Fruit fly (Drosophila melanogaster) whole organism, embryonic: ENCODE measurements around the gene LpR2.
A peak's percentile ranks its signal among the peaks of the same experiment; 100 is the strongest.

Experiments used
- Ada2b ChIP-seq: fragments of 200-800 bp; sonication (Bioruptor generic); IDR thresholded peaks from 2 replicates; pipeline ENCODE4 v1.3.6; 2022; ENCODE audit warnings: missing biosample characterization, missing genetic modification characterization
- Adf1 ChIP-seq: fragments of 200-800 bp; sonication (Bioruptor generic); IDR thresholded peaks from 2 replicates; pipeline ENCODE4 v1.3.6; 2022; ENCODE audit warnings: missing biosample characterization, missing genetic modification characterization
- Atf6 ChIP-seq: fragments of 200-800 bp; sonication (Bioruptor generic); IDR thresholded peaks from 2 replicates; pipeline ENCODE4 v1.3.6; 2022; ENCODE audit warnings: missing biosample characterization, missing genetic modification characterization
- B-H2 ChIP-seq: fragments of 200-800 bp; sonication (Bioruptor generic); optimal IDR thresholded peaks from 2 replicates; lab custom pipeline; 2018; ENCODE audit warnings: missing biosample characterization, mild to moderate bottlenecking, missing genetic modification characterization
- CG10147 ChIP-seq: fragments of 200-800 bp; sonication (Bioruptor generic); optimal IDR thresholded peaks from 2 replicates; lab custom pipeline; 2019; ENCODE audit warnings: missing biosample characterization, mild to moderate bottlenecking, missing genetic modification characterization, moderate library complexity
- CG10565 ChIP-seq: fragments of 200-800 bp; sonication (Bioruptor generic); optimal IDR thresholded peaks from 3 replicates; lab custom pipeline; 2016; ENCODE audit warnings: missing biosample characterization, mild to moderate bottlenecking, missing genetic modification characterization
- CG11085 ChIP-seq: fragments of 200-800 bp; sonication (Bioruptor generic); IDR thresholded peaks from 2 replicates; pipeline ENCODE4 v1.3.6; 2022; ENCODE audit warnings: missing biosample characterization, missing genetic modification characterization
- CG11398 ChIP-seq: fragments of 200-800 bp; sonication (Bioruptor generic); optimal IDR thresholded peaks from 2 replicates; lab custom pipeline; 2016; ENCODE audit warnings: missing biosample characterization, missing genetic modification characterization
- CG13424 ChIP-seq: fragments of 200-800 bp; sonication (Bioruptor generic); optimal IDR thresholded peaks from 2 replicates; lab custom pipeline; 2019; ENCODE audit warnings: missing biosample characterization, mild to moderate bottlenecking, missing genetic modification characterization, moderate library complexity
- CG1603 ChIP-seq: fragments of 200-800 bp; sonication (Bioruptor generic); optimal IDR thresholded peaks from 2 replicates; lab custom pipeline; 2019; ENCODE audit warnings: missing biosample characterization, mild to moderate bottlenecking, missing genetic modification characterization, moderate library complexity
- CG2712 ChIP-seq: fragments of 200-800 bp; optimal IDR thresholded peaks from 3 replicates; lab custom pipeline; 2019; ENCODE audit warnings: missing biosample characterization, mild to moderate bottlenecking, missing genetic modification characterization, moderate library complexity
- CG2875 ChIP-seq: fragments of 200-800 bp; sonication (Bioruptor generic); optimal IDR thresholded peaks from 2 replicates; lab custom pipeline; 2017; ENCODE audit warnings: missing biosample characterization, mild to moderate bottlenecking, missing genetic modification characterization, missing genetic modification reagents
- CG31365 ChIP-seq: fragments of 200-800 bp; sonication (Bioruptor generic); optimal IDR thresholded peaks from 2 replicates; lab custom pipeline; 2018; ENCODE audit warnings: missing biosample characterization, mild to moderate bottlenecking, missing genetic modification characterization
- CG31441 ChIP-seq: fragments of 200-800 bp; sonication (Bioruptor generic); IDR thresholded peaks from 2 replicates; pipeline ENCODE4 v1.3.6; 2022; ENCODE audit warnings: missing biosample characterization, missing genetic modification characterization
- CG3163 ChIP-seq: fragments of 200-800 bp; sonication (Bioruptor generic); optimal IDR thresholded peaks from 3 replicates; lab custom pipeline; 2016; ENCODE audit warnings: missing biosample characterization, missing genetic modification characterization
- CG32532 ChIP-seq: fragments of 200-800 bp; sonication (Bioruptor generic); IDR thresholded peaks from 2 replicates; pipeline ENCODE4 v1.3.6; 2022; ENCODE audit warnings: missing biosample characterization, missing genetic modification characterization
- CG34224 ChIP-seq: fragments of 200-800 bp; sonication (Bioruptor generic); IDR thresholded peaks from 3 replicates; pipeline ENCODE4 v1.3.6; 2022; ENCODE audit warnings: missing biosample characterization, missing genetic modification characterization; ENCODE audit not compliant: partially characterized antibody
- CG34376 ChIP-seq: fragments of 200-800 bp; sonication (Bioruptor generic); optimal IDR thresholded peaks from 2 replicates; lab custom pipeline; 2018; ENCODE audit warnings: missing biosample characterization, mild to moderate bottlenecking, missing genetic modification characterization
- CG4424 ChIP-seq: fragments of 200-800 bp; sonication (Bioruptor generic); optimal IDR thresholded peaks from 3 replicates; lab custom pipeline; 2016; ENCODE audit warnings: missing biosample characterization, missing genetic modification characterization
- CG7357 ChIP-seq: fragments of 200-800 bp; sonication (Bioruptor generic); IDR thresholded peaks from 3 replicates; pipeline ENCODE4 v1.3.6; 2022; ENCODE audit warnings: missing biosample characterization, missing genetic modification characterization
- CG8290 ChIP-seq, 3 experiments: fragments of 200-800 bp; sonication (Bioruptor generic); optimal IDR thresholded peaks; 2 replicates each; lab custom pipeline; 2016 to 2019; ENCODE audit warnings: missing biosample characterization in 3 of 3, missing genetic modification characterization in 3 of 3, mild to moderate bottlenecking in 2 of 3, moderate library complexity in 1 of 3
- CG9215 ChIP-seq: fragments of 200-800 bp; sonication (Bioruptor generic); IDR thresholded peaks from 2 replicates; pipeline ENCODE4 v1.3.6; 2022; ENCODE audit warnings: missing biosample characterization, missing genetic modification characterization
- CTCF ChIP-seq: fragments of 200-800 bp; sonication (Bioruptor generic); optimal IDR thresholded peaks from 2 replicates; lab custom pipeline; 2017; ENCODE audit warnings: missing biosample characterization, mild to moderate bottlenecking, missing genetic modification characterization, moderate library complexity
- Deaf1 ChIP-seq: fragments of 200-800 bp; optimal IDR thresholded peaks from 3 replicates; lab custom pipeline; 2019; ENCODE audit warnings: missing biosample characterization, mild to moderate bottlenecking, missing genetic modification characterization, moderate library complexity
- Dll ChIP-seq: fragments of 200-800 bp; sonication (Bioruptor generic); IDR thresholded peaks from 4 replicates; pipeline ENCODE4 v1.3.6; 2022; ENCODE audit warnings: missing biosample characterization, missing genetic modification characterization; ENCODE audit not compliant: partially characterized antibody
- E2f1 ChIP-seq: fragments of 200-800 bp; sonication (Bioruptor generic); IDR thresholded peaks from 2 replicates; pipeline ENCODE4 v1.3.6; 2022; ENCODE audit warnings: missing biosample characterization, missing genetic modification characterization
- ERR ChIP-seq: fragments of 200-800 bp; sonication (Bioruptor generic); optimal IDR thresholded peaks from 2 replicates; lab custom pipeline; 2016; ENCODE audit warnings: missing biosample characterization, missing genetic modification characterization
- H2.0 ChIP-seq: fragments of 200-800 bp; sonication (Bioruptor generic); IDR thresholded peaks from 2 replicates; pipeline ENCODE4 v1.3.6; 2022; ENCODE audit warnings: missing biosample characterization, missing genetic modification characterization
- Hey ChIP-seq: fragments of 200-800 bp; sonication (Bioruptor generic); optimal IDR thresholded peaks from 3 replicates; lab custom pipeline; 2018; ENCODE audit warnings: missing biosample characterization, mild to moderate bottlenecking, missing genetic modification characterization
- Hr39 ChIP-seq: fragments of >200 bp; optimal IDR thresholded peaks from 2 replicates; lab custom pipeline; 2017
- az2 ChIP-seq: fragments of 200-800 bp; sonication (Bioruptor generic); optimal IDR thresholded peaks from 3 replicates; lab custom pipeline; 2016; ENCODE audit warnings: missing biosample characterization, missing genetic modification characterization
- ci ChIP-seq: fragments of 200-800 bp; sonication (Bioruptor generic); IDR thresholded peaks from 3 replicates; pipeline ENCODE4 v1.3.6; 2022; ENCODE audit warnings: missing biosample characterization, missing genetic modification characterization
- dm ChIP-seq: fragments of 200-800 bp; sonication (Bioruptor generic); optimal IDR thresholded peaks from 3 replicates; lab custom pipeline; 2016; ENCODE audit warnings: missing biosample characterization, missing genetic modification characterization
- hbn ChIP-seq: fragments of 200-800 bp; sonication (Bioruptor generic); IDR thresholded peaks from 2 replicates; pipeline ENCODE4 v1.3.6; 2022; ENCODE audit warnings: missing biosample characterization, missing genetic modification characterization; ENCODE audit not compliant: partially characterized antibody
- hkb ChIP-seq, 2 experiments: fragments of 200-800 bp in 1 of 2; fragments of >200 bp in 1 of 2; sonication (Bioruptor generic) in 1 of 2; IDR thresholded peaks in 1 of 2; optimal IDR thresholded peaks in 1 of 2; 2 replicates each; pipeline versions ENCODE4 v1.3.6 to Lab custom; 2017 to 2022; ENCODE audit warnings: missing biosample characterization in 1 of 2, missing genetic modification characterization in 1 of 2
- inv ChIP-seq: fragments of 200-800 bp; sonication (Bioruptor generic); IDR thresholded peaks from 2 replicates; pipeline ENCODE4 v1.3.6; 2022; ENCODE audit warnings: missing biosample characterization, missing genetic modification characterization; ENCODE audit not compliant: partially characterized antibody
- kni ChIP-seq: fragments of 200-800 bp; sonication (Bioruptor generic); optimal IDR thresholded peaks from 3 replicates; lab custom pipeline; 2017; ENCODE audit warnings: mild to moderate bottlenecking, missing biosample characterization, missing genetic modification reagents, missing genetic modification characterization
- maf-S ChIP-seq: fragments of 200-800 bp; sonication (Bioruptor generic); optimal IDR thresholded peaks from 2 replicates; lab custom pipeline; 2016; ENCODE audit warnings: missing biosample characterization, missing genetic modification characterization
- nerfin-2 ChIP-seq: fragments of 200-800 bp; sonication (Bioruptor generic); IDR thresholded peaks from 2 replicates; pipeline ENCODE4 v1.3.6; 2022; ENCODE audit warnings: missing biosample characterization, missing genetic modification characterization; ENCODE audit not compliant: partially characterized antibody
- odd ChIP-seq: fragments of 200-800 bp; sonication (Bioruptor generic); optimal IDR thresholded peaks from 2 replicates; lab custom pipeline; 2017; ENCODE audit warnings: missing biosample characterization, mild to moderate bottlenecking, missing genetic modification characterization
- org-1 ChIP-seq: fragments of 200-800 bp; sonication (Bioruptor generic); optimal IDR thresholded peaks from 2 replicates; lab custom pipeline; 2017; ENCODE audit warnings: missing biosample characterization, missing genetic modification characterization
- pan ChIP-seq, 4 experiments: fragments of >200 bp in 3 of 4; fragments of 200-800 bp in 1 of 4; sonication (Bioruptor generic) in 1 of 4; optimal IDR thresholded peaks in 3 of 4; IDR thresholded peaks in 1 of 4; 2 replicates each; pipeline versions ENCODE4 v1.3.6 to Lab custom; 2017 to 2022; ENCODE audit warnings: missing biosample characterization in 2 of 4, missing genetic modification characterization in 2 of 4, mixed read lengths in 1 of 4
- pita ChIP-seq: fragments of 200-800 bp; sonication (Bioruptor generic); optimal IDR thresholded peaks from 2 replicates; lab custom pipeline; 2017; ENCODE audit warnings: missing biosample characterization, mild to moderate bottlenecking, missing genetic modification characterization
- prd ChIP-seq, 3 experiments: fragments of >200 bp in 2 of 3; fragments of 200-800 bp in 1 of 3; sonication (Bioruptor generic) in 1 of 3; optimal IDR thresholded peaks in 2 of 3; IDR thresholded peaks in 1 of 3; 2 replicates in 2 of 3; 3 replicates in 1 of 3; pipeline versions ENCODE4 v1.3.6 to Lab custom; 2017 to 2022; ENCODE audit warnings: missing biosample characterization in 1 of 3, missing genetic modification characterization in 1 of 3
- sens-2 ChIP-seq: fragments of 200-800 bp; sonication (Bioruptor generic); IDR thresholded peaks from 2 replicates; pipeline ENCODE4 v1.3.6; 2022; ENCODE audit warnings: missing biosample characterization, missing genetic modification characterization
- slbo ChIP-seq: fragments of 200-800 bp; sonication (Bioruptor generic); IDR thresholded peaks from 2 replicates; pipeline ENCODE4 v1.3.6; 2022; ENCODE audit warnings: missing biosample characterization, missing genetic modification characterization
- sna ChIP-seq: fragments of 200-800 bp; sonication (Bioruptor generic); IDR thresholded peaks from 2 replicates; pipeline ENCODE4 v1.3.6; 2022; ENCODE audit warnings: missing biosample characterization, missing genetic modification characterization; ENCODE audit not compliant: partially characterized antibody
- tio ChIP-seq: fragments of 200-800 bp; sonication (Bioruptor generic); optimal IDR thresholded peaks from 2 replicates; lab custom pipeline; 2017; ENCODE audit warnings: missing biosample characterization, missing genetic modification characterization, inconsistent platforms
- zen ChIP-seq: fragments of 200-800 bp; sonication (Bioruptor generic); optimal IDR thresholded peaks from 3 replicates; lab custom pipeline; 2018; ENCODE audit warnings: missing biosample characterization, mild to moderate bottlenecking, missing genetic modification characterization, moderate library complexity
- zfh1 ChIP-seq: fragments of 200-800 bp; sonication (Bioruptor generic); IDR thresholded peaks from 3 replicates; pipeline ENCODE4 v1.3.6; 2022; ENCODE audit warnings: missing biosample characterization, missing genetic modification characterization

LpR2 gene

DNA sequence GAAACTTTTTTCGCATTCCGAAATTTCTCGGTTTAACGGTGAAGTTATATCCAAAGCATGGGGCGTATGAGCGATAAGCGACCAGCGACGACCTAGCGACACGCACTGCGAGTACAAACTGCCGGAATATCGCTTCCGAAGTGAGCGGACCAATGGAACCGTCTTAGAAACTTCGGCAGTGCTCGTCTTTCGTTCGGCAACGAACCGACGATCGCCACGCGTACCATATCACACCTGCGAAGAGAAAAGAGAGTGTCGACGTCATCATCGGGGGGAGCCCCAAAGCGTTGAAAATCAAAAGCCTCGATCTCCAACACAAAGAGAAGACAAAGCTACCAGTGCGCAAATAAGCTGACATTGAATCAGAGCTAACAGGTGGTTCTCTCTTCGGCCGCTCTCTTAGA lies at the start of gene LpR2 (continued):
- TF ChIP-seq slbo (GFP tag; lab: Robert Waterston, UW) (0 out of 2 replicates have a peak, but pooled peaks have one; percentile 3), kni (GFP tag; lab: Kevin White, UChicago) (no peak), ci (GFP tag; lab: Robert Waterston, UW) (peak; percentile 65; the same call in 2 of the 3 replicates), CG9215 (GFP tag; lab: Robert Waterston, UW) (no peak), CG3163 (peak; percentile 99), hbn (GFP tag; lab: Robert Waterston, UW) (no peak), CG2875 (GFP tag; lab: Kevin White, UChicago) (no peak), Ada2b (GFP tag; lab: Robert Waterston, UW) (no peak), CTCF (no peak), CG10147 (no peak), hkb (optimal IDR thresholded peaks at IDR 0.05; lab: Kevin White, UChicago) (no peak), hkb (GFP tag; IDR thresholded peaks at IDR 0.05; lab: Robert Waterston, UW) (no peak), CG2712 (tag; lab: Kevin White, UChicago) (no peak), CG11398 (GFP tag; lab: Kevin White, UChicago) (no peak), E2f1 (GFP tag; lab: Robert Waterston, UW) (no peak), org-1 (GFP tag; lab: Kevin White, UChicago) (no peak), CG4424 (GFP tag; lab: Kevin White, UChicago) (no peak), Adf1 (GFP tag; lab: Robert Waterston, UW) (peak; percentile 23), odd (no peak), dm (peak; percentile 17), Dll (0 out of 4 replicates have a peak, but pooled peaks have one; percentile 48), Hey (peak; percentile 12), maf-S (GFP tag; lab: Kevin White, UChicago) (no peak), Atf6 (0 out of 2 replicates have a peak, but pooled peaks have one; percentile 17), pan (optimal IDR thresholded peaks at IDR 0.05; lab: Kevin White, UChicago) (no peak), pan (GFP tag; optimal IDR thresholded peaks at IDR 0.05 in 1 of 2, IDR thresholded peaks at IDR 0.05 in 1 of 2) (peak in 1 of 2 experiments; percentile 40), prd (optimal IDR thresholded peaks at IDR 0.05; lab: Kevin White, UChicago) (no peak), prd (GFP tag; IDR thresholded peaks at IDR 0.05; lab: Robert Waterston, UW) (no peak), CG32532 (GFP tag; lab: Robert Waterston, UW) (peak; percentile 51; the same call in 1 of the 2 replicates), CG34224 (GFP tag; lab: Robert Waterston, UW) (no peak; the same call in 2 of the 3 replicates), CG34376 (GFP tag; lab: Kevin White, UChicago) (peak; percentile 67), zfh1 (GFP tag; lab: Robert Waterston, UW) (no peak), pita (GFP tag; lab: Kevin White, UChicago) (no peak), Hr39 (lab: Kevin White, UChicago) (no peak), CG8290 (GFP tag; optimal IDR thresholded peaks at IDR 0.05; lab: Kevin White, UChicago) (no peak), CG8290 (tag; optimal IDR thresholded peaks at IDR 0.05; lab: Kevin White, UChicago) (no peak), CG31441 (GFP tag; lab: Robert Waterston, UW) (no peak), az2 (GFP tag; lab: Kevin White, UChicago) (no peak), sens-2 (no peak), CG1603 (tag; lab: Kevin White, UChicago) (no peak), CG11085 (GFP tag; lab: Robert Waterston, UW) (no peak), CG7357 (no peak), inv (GFP tag; lab: Robert Waterston, UW) (peak; percentile 17; the same call in 1 of the 2 replicates), B-H2 (no peak), zen (tag; lab: Kevin White, UChicago) (no peak), Deaf1 (tag; lab: Kevin White, UChicago) (peak; percentile 100), CG13424 (tag; lab: Kevin White, UChicago) (no peak), H2.0 (no peak), CG10565 (no peak), tio (no peak), CG31365 (no peak), ERR (GFP tag; lab: Kevin White, UChicago) (no peak), sna (GFP tag; lab: Robert Waterston, UW) (no peak), nerfin-2 (GFP tag; lab: Robert Waterston, UW) (no peak)
